Fruit fly (Drosophila melanogaster) whole organism, embryonic: ENCODE results near the gene CG42811.

ENCODE experiments used
- CG10147 ChIP-seq: fragments of 200-800 bp; sonication (Bioruptor generic); optimal IDR thresholded peaks from 2 replicates; lab custom pipeline; 2019; ENCODE audit warnings: missing biosample characterization, mild to moderate bottlenecking, missing genetic modification characterization, moderate library complexity
- CG10654 ChIP-seq: fragments of 200-800 bp; sonication (Bioruptor generic); optimal IDR thresholded peaks from 2 replicates; lab custom pipeline; 2016; ENCODE audit warnings: missing biosample characterization, missing genetic modification characterization
- CG11085 ChIP-seq: fragments of 200-800 bp; sonication (Bioruptor generic); IDR thresholded peaks from 2 replicates; pipeline ENCODE4 v1.3.6; 2022; ENCODE audit warnings: missing biosample characterization, missing genetic modification characterization
- CG11093 ChIP-seq: fragments of 200-800 bp; sonication (Bioruptor generic); IDR thresholded peaks from 3 replicates; pipeline ENCODE4 v1.3.6; 2022; ENCODE audit warnings: missing biosample characterization, missing genetic modification characterization
- CG1233 ChIP-seq: fragments of 200-800 bp; sonication (Bioruptor generic); optimal IDR thresholded peaks from 4 replicates; lab custom pipeline; 2018; ENCODE audit warnings: missing biosample characterization, mild to moderate bottlenecking, missing genetic modification characterization
- CG13296 ChIP-seq: fragments of 200-800 bp; sonication (Bioruptor generic); optimal IDR thresholded peaks from 3 replicates; lab custom pipeline; 2018; ENCODE audit warnings: missing biosample characterization, mild to moderate bottlenecking, missing genetic modification characterization
- CG13424 ChIP-seq: fragments of 200-800 bp; sonication (Bioruptor generic); optimal IDR thresholded peaks from 2 replicates; lab custom pipeline; 2019; ENCODE audit warnings: missing biosample characterization, mild to moderate bottlenecking, missing genetic modification characterization, moderate library complexity
- CG14965 ChIP-seq: fragments of 200-800 bp; sonication (Bioruptor generic); optimal IDR thresholded peaks from 2 replicates; lab custom pipeline; 2016; ENCODE audit warnings: missing biosample characterization, missing genetic modification characterization, borderline replicate concordance
- CG18619 ChIP-seq: fragments of 200-800 bp; sonication (Bioruptor generic); optimal IDR thresholded peaks from 3 replicates; lab custom pipeline; 2017; ENCODE audit warnings: missing biosample characterization, mild to moderate bottlenecking, missing genetic modification characterization
- CG2129 ChIP-seq: fragments of 200-800 bp; sonication (Bioruptor generic); IDR thresholded peaks from 2 replicates; pipeline ENCODE4 v1.3.6; 2022; ENCODE audit warnings: missing biosample characterization, missing genetic modification characterization; ENCODE audit not compliant: partially characterized antibody
- CG2712 ChIP-seq: fragments of 200-800 bp; optimal IDR thresholded peaks from 3 replicates; lab custom pipeline; 2019; ENCODE audit warnings: missing biosample characterization, mild to moderate bottlenecking, missing genetic modification characterization, moderate library complexity
- CG2889 ChIP-seq: fragments of 200-800 bp; sonication (Bioruptor generic); IDR thresholded peaks from 3 replicates; pipeline ENCODE4 v1.3.6; 2022; ENCODE audit warnings: missing biosample characterization, missing genetic modification characterization
- CG31224 ChIP-seq: fragments of 200-800 bp; sonication (Bioruptor generic); IDR thresholded peaks from 2 replicates; pipeline ENCODE4 v1.3.6; 2022; ENCODE audit warnings: missing biosample characterization, missing genetic modification characterization
- CG3163 ChIP-seq: fragments of 200-800 bp; sonication (Bioruptor generic); optimal IDR thresholded peaks from 3 replicates; lab custom pipeline; 2016; ENCODE audit warnings: missing biosample characterization, missing genetic modification characterization
- CG3281 ChIP-seq: fragments of 200-800 bp; sonication (Bioruptor generic); optimal IDR thresholded peaks from 3 replicates; lab custom pipeline; 2017; ENCODE audit warnings: missing biosample characterization, mild to moderate bottlenecking, missing genetic modification characterization
- CG3407 ChIP-seq: fragments of 200-800 bp; sonication (Bioruptor generic); optimal IDR thresholded peaks from 2 replicates; lab custom pipeline; 2018; ENCODE audit warnings: missing biosample characterization, mild to moderate bottlenecking, missing genetic modification characterization
- CG34224 ChIP-seq: fragments of 200-800 bp; sonication (Bioruptor generic); IDR thresholded peaks from 3 replicates; pipeline ENCODE4 v1.3.6; 2022; ENCODE audit warnings: missing biosample characterization, missing genetic modification characterization; ENCODE audit not compliant: partially characterized antibody
- CG4820 ChIP-seq: fragments of 200-800 bp; sonication (Bioruptor generic); optimal IDR thresholded peaks from 3 replicates; lab custom pipeline; 2016; ENCODE audit warnings: missing biosample characterization, missing genetic modification characterization
- CG5245 ChIP-seq: fragments of 200-800 bp; sonication (Bioruptor generic); optimal IDR thresholded peaks from 3 replicates; lab custom pipeline; 2016; ENCODE audit warnings: missing biosample characterization, missing genetic modification characterization
- CG6854 ChIP-seq: fragments of 200-800 bp; sonication (Bioruptor generic); optimal IDR thresholded peaks from 3 replicates; lab custom pipeline; 2017; ENCODE audit warnings: missing biosample characterization, mild to moderate bottlenecking, missing genetic modification characterization
- CG9437 ChIP-seq: fragments of 200-800 bp; sonication (Bioruptor generic); optimal IDR thresholded peaks from 2 replicates; lab custom pipeline; 2018; ENCODE audit warnings: missing biosample characterization, mild to moderate bottlenecking, missing genetic modification characterization
- Dll ChIP-seq: fragments of 200-800 bp; sonication (Bioruptor generic); IDR thresholded peaks from 4 replicates; pipeline ENCODE4 v1.3.6; 2022; ENCODE audit warnings: missing biosample characterization, missing genetic modification characterization; ENCODE audit not compliant: partially characterized antibody
- GATAe ChIP-seq: fragments of 200-800 bp; sonication (Bioruptor generic); conservative IDR thresholded peaks from 2 replicates; pipeline ENCODE4 v1.3.6; 2022; ENCODE audit warnings: missing biosample characterization, missing genetic modification characterization
- HLH54F ChIP-seq: fragments of 200-800 bp; sonication (Bioruptor generic); optimal IDR thresholded peaks from 3 replicates; lab custom pipeline; 2016; ENCODE audit warnings: missing biosample characterization, missing genetic modification characterization
- Lpt ChIP-seq: fragments of >200 bp; optimal IDR thresholded peaks from 2 replicates; lab custom pipeline; 2018; ENCODE audit warnings: missing biosample characterization, missing genetic modification characterization
- Myb ChIP-seq: fragments of 200-800 bp; sonication (Bioruptor generic); optimal IDR thresholded peaks from 2 replicates; lab custom pipeline; 2016; ENCODE audit warnings: missing biosample characterization, missing genetic modification characterization
- TFAM ChIP-seq: fragments of 200-800 bp; sonication (Bioruptor generic); optimal IDR thresholded peaks from 2 replicates; lab custom pipeline; 2017; ENCODE audit warnings: missing biosample characterization, missing genetic modification characterization, inconsistent platforms
- Taf1 ChIP-seq: fragments of 200-800 bp; sonication (Bioruptor generic); IDR thresholded peaks from 2 replicates; pipeline ENCODE4 v1.3.6; 2022; ENCODE audit warnings: missing biosample characterization, missing genetic modification characterization
- Xrp1 ChIP-seq: fragments of 200-800 bp; sonication (Bioruptor generic); IDR thresholded peaks from 2 replicates; pipeline ENCODE4 v1.3.6; 2022; ENCODE audit warnings: missing biosample characterization, missing genetic modification characterization
- ash1 ChIP-seq: fragments of 200-800 bp; sonication (Bioruptor generic); optimal IDR thresholded peaks from 2 replicates; lab custom pipeline; 2018; ENCODE audit warnings: missing biosample characterization, mild to moderate bottlenecking, missing genetic modification characterization
- bab2 ChIP-seq: fragments of 200-800 bp; sonication (Bioruptor generic); optimal IDR thresholded peaks from 2 replicates; lab custom pipeline; 2016; ENCODE audit warnings: missing biosample characterization, missing genetic modification characterization
- caup ChIP-seq: fragments of 200-800 bp; sonication (Bioruptor generic); optimal IDR thresholded peaks from 3 replicates; lab custom pipeline; 2017; ENCODE audit warnings: missing biosample characterization, mild to moderate bottlenecking, missing genetic modification characterization, moderate library complexity; ENCODE audit not compliant: severe bottlenecking
- eyg ChIP-seq: fragments of 200-800 bp; sonication (Bioruptor generic); optimal IDR thresholded peaks from 3 replicates; lab custom pipeline; 2016; ENCODE audit warnings: missing biosample characterization, missing genetic modification characterization
- grn ChIP-seq: fragments of 200-800 bp; sonication (Bioruptor generic); optimal IDR thresholded peaks from 3 replicates; lab custom pipeline; 2017; ENCODE audit warnings: missing biosample characterization, missing genetic modification characterization
- hbn ChIP-seq: fragments of 200-800 bp; sonication (Bioruptor generic); IDR thresholded peaks from 2 replicates; pipeline ENCODE4 v1.3.6; 2022; ENCODE audit warnings: missing biosample characterization, missing genetic modification characterization; ENCODE audit not compliant: partially characterized antibody
- hkb ChIP-seq, 2 experiments: fragments of 200-800 bp in 1 of 2; fragments of >200 bp in 1 of 2; sonication (Bioruptor generic) in 1 of 2; IDR thresholded peaks in 1 of 2; optimal IDR thresholded peaks in 1 of 2; 2 replicates each; pipeline versions ENCODE4 v1.3.6 to Lab custom; 2017 to 2022; ENCODE audit warnings: missing biosample characterization in 1 of 2, missing genetic modification characterization in 1 of 2
- lov ChIP-seq, 2 experiments: fragments of 200-800 bp in 1 of 2; fragments of >200 bp in 1 of 2; sonication (Bioruptor generic) in 1 of 2; IDR thresholded peaks in 1 of 2; optimal IDR thresholded peaks in 1 of 2; 2 replicates in 1 of 2; 3 replicates in 1 of 2; pipeline versions ENCODE4 v1.3.6 to Lab custom; 2017 to 2022; ENCODE audit warnings: missing biosample characterization in 1 of 2, missing genetic modification characterization in 1 of 2
- odd ChIP-seq: fragments of 200-800 bp; sonication (Bioruptor generic); optimal IDR thresholded peaks from 2 replicates; lab custom pipeline; 2017; ENCODE audit warnings: missing biosample characterization, mild to moderate bottlenecking, missing genetic modification characterization
- pfk ChIP-seq: fragments of 200-800 bp; sonication (Bioruptor generic); optimal IDR thresholded peaks from 2 replicates; lab custom pipeline; 2018; ENCODE audit warnings: missing biosample characterization, mild to moderate bottlenecking, missing genetic modification characterization, moderate library complexity
- pum ChIP-seq: fragments of 200-800 bp; sonication (Bioruptor generic); optimal IDR thresholded peaks from 2 replicates; lab custom pipeline; 2016; ENCODE audit warnings: missing biosample characterization, missing genetic modification characterization
- sisA ChIP-seq: fragments of 200-800 bp; sonication (Bioruptor generic); IDR thresholded peaks from 2 replicates; pipeline ENCODE4 v1.3.6; 2022; ENCODE audit warnings: missing biosample characterization, missing genetic modification characterization
- sqz ChIP-seq: fragments of 200-800 bp; sonication (Bioruptor generic); optimal IDR thresholded peaks from 3 replicates; lab custom pipeline; 2018; ENCODE audit warnings: missing biosample characterization, mild to moderate bottlenecking, missing genetic modification characterization
- tap ChIP-seq: fragments of 200-800 bp; optimal IDR thresholded peaks from 3 replicates; lab custom pipeline; 2019; ENCODE audit warnings: missing biosample characterization, mild to moderate bottlenecking, missing genetic modification characterization, moderate library complexity
- tna ChIP-seq: fragments of 200-800 bp; sonication (Bioruptor generic); IDR thresholded peaks from 2 replicates; pipeline ENCODE4 v1.3.6; 2022; ENCODE audit warnings: missing biosample characterization, missing genetic modification characterization; ENCODE audit not compliant: partially characterized antibody
- vvl ChIP-seq: fragments of 200-800 bp; sonication (Bioruptor generic); IDR thresholded peaks from 2 replicates; pipeline ENCODE4 v1.3.6; 2022; ENCODE audit warnings: missing biosample characterization, missing genetic modification characterization
- wdn ChIP-seq: fragments of 200-800 bp; sonication (Bioruptor generic); IDR thresholded peaks from 2 replicates; pipeline ENCODE4 v1.3.6; 2022; ENCODE audit warnings: missing biosample characterization, missing genetic modification characterization
- wor ChIP-seq: fragments of 200-800 bp; sonication (Bioruptor generic); IDR thresholded peaks from 2 replicates; pipeline ENCODE4 v1.3.6; 2022; ENCODE audit warnings: missing biosample characterization, missing genetic modification characterization
- zf30C ChIP-seq: fragments of 200-800 bp; sonication (Bioruptor generic); optimal IDR thresholded peaks from 3 replicates; lab custom pipeline; 2018; ENCODE audit warnings: missing biosample characterization, mild to moderate bottlenecking, missing genetic modification characterization

The CG42811 gene

dm6 chr3R:24348420-24349190 lies 18.4 kb downstream of the CG42811 start, which contains the start of the genes CG5746 and CG6454 (continued):
- TF ChIP-seq CG34224 (GFP tag; lab: Robert Waterston, UW) = no peak
- TF ChIP-seq zf30C (GFP tag; lab: Kevin White, UChicago) = no peak
- no peak; the same call in 1 of the 2 replicates for TF ChIP-seq CG31224 (GFP tag; lab: Robert Waterston, UW)
- TF ChIP-seq CG3281 = no peak
- TF ChIP-seq tap (tag; lab: Kevin White, UChicago) = no peak
- TF ChIP-seq Taf1 = 0 out of 2 replicates have a peak, but pooled peaks have one; percentile 32
- 0 out of 4 replicates have a peak, but pooled peaks have one; percentile 19 for TF ChIP-seq Dll (GFP tag; lab: Robert Waterston, UW)
- no peak for TF ChIP-seq CG10147 (GFP tag; lab: Kevin White, UChicago)
- no peak for TF ChIP-seq pfk
- TF ChIP-seq sqz (GFP tag; lab: Kevin White, UChicago) = no peak
- TF ChIP-seq Xrp1 (GFP tag; lab: Robert Waterston, UW) = peak; percentile 35; the same call in 1 of the 2 replicates
- no peak for TF ChIP-seq tna (GFP tag; lab: Robert Waterston, UW)
- no peak for TF ChIP-seq CG13296 (GFP tag; lab: Kevin White, UChicago)
- TF ChIP-seq HLH54F (GFP tag; lab: Kevin White, UChicago) = peak; percentile 72
- TF ChIP-seq odd (GFP tag; lab: Kevin White, UChicago) = no peak
- TF ChIP-seq wdn (GFP tag; lab: Robert Waterston, UW) = peak; percentile 45; the same call in 1 of the 2 replicates
- TF ChIP-seq Lpt (GFP tag; lab: Kevin White, UChicago) = no peak
- no peak; the same call in 1 of the 2 replicates for TF ChIP-seq wor (GFP tag; lab: Robert Waterston, UW)
- TF ChIP-seq grn (GFP tag; lab: Kevin White, UChicago) = no peak
- no peak for TF ChIP-seq CG2129
- TF ChIP-seq hbn = no peak
- no peak for TF ChIP-seq CG3407 (GFP tag; lab: Kevin White, UChicago)
- TF ChIP-seq CG6854 = no peak
- TF ChIP-seq ash1 = no peak
- peak; percentile 11 for TF ChIP-seq eyg (GFP tag; lab: Kevin White, UChicago)
- TF ChIP-seq CG1233 (GFP tag; lab: Kevin White, UChicago) = no peak
- peak; percentile 62 for TF ChIP-seq CG18619 (GFP tag; lab: Kevin White, UChicago)
- TF ChIP-seq CG2712 (tag; lab: Kevin White, UChicago) = no peak
- peak; percentile 26; the same call in 1 of the 2 replicates for TF ChIP-seq sisA (GFP tag; lab: Robert Waterston, UW)
- 0 out of 3 replicates have a peak, but pooled peaks have one; percentile 53 for TF ChIP-seq CG2889 (GFP tag; lab: Robert Waterston, UW)
- TF ChIP-seq Myb = peak; percentile 48
- TF ChIP-seq CG11085 (GFP tag; lab: Robert Waterston, UW) = no peak
- no peak for TF ChIP-seq CG11093
- no peak for TF ChIP-seq hkb (optimal IDR thresholded peaks at IDR 0.05; lab: Kevin White, UChicago)
- TF ChIP-seq hkb (GFP tag; IDR thresholded peaks at IDR 0.05; lab: Robert Waterston, UW) = peak; percentile 25; the same call in 1 of the 2 replicates
- no peak for TF ChIP-seq GATAe (GFP tag; lab: Robert Waterston, UW)
- no peak; the same call in 1 of the 2 replicates for TF ChIP-seq vvl (GFP tag; lab: Robert Waterston, UW)
- peak; percentile 56 for TF ChIP-seq CG3163 (GFP tag; lab: Kevin White, UChicago)
- TF ChIP-seq CG10654 (GFP tag; lab: Kevin White, UChicago) = no peak
- peak; percentile 55 for TF ChIP-seq CG4820 (GFP tag; lab: Kevin White, UChicago)
- peak; percentile 70 for TF ChIP-seq CG9437 (GFP tag; lab: Kevin White, UChicago)
- peak; percentile 55 for TF ChIP-seq pum (GFP tag; lab: Kevin White, UChicago)
- TF ChIP-seq CG5245 (GFP tag; lab: Kevin White, UChicago) = peak; percentile 28
- no peak for TF ChIP-seq lov (optimal IDR thresholded peaks at IDR 0.05; lab: Kevin White, UChicago)
- TF ChIP-seq lov (GFP tag; IDR thresholded peaks at IDR 0.05; lab: Robert Waterston, UW) = no peak
- TF ChIP-seq bab2 (GFP tag; lab: Kevin White, UChicago) = peak; percentile 59
- no peak for TF ChIP-seq TFAM (GFP tag; lab: Kevin White, UChicago)
- no peak for TF ChIP-seq CG13424 (tag; lab: Kevin White, UChicago)
- TF ChIP-seq CG14965 (GFP tag; lab: Kevin White, UChicago) = no peak
- no peak for TF ChIP-seq caup
